Fruit fly (Drosophila melanogaster) whole organism, pupa: ENCODE measurements around the gene Snr1.

Source experiments
- CG10348 ChIP-seq: fragments of 200-800 bp; sonication (Bioruptor generic); IDR thresholded peaks from 2 replicates; pipeline ENCODE4 v1.3.6; 2022; ENCODE audit warnings: missing biosample characterization, missing genetic modification characterization
- CG13204 ChIP-seq: fragments of 200-800 bp; sonication (Bioruptor generic); optimal IDR thresholded peaks from 2 replicates; lab custom pipeline; 2018; ENCODE audit warnings: missing biosample characterization, mild to moderate bottlenecking, missing genetic modification characterization, moderate library complexity
- CG14655 ChIP-seq: fragments of 200-800 bp; sonication (Bioruptor generic); optimal IDR thresholded peaks from 3 replicates; lab custom pipeline; 2017; ENCODE audit warnings: mild to moderate bottlenecking, missing biosample characterization, missing genetic modification reagents, missing genetic modification characterization
- CG15710 ChIP-seq: fragments of 200-800 bp; sonication (Bioruptor generic); optimal IDR thresholded peaks from 2 replicates; lab custom pipeline; 2018; ENCODE audit warnings: missing biosample characterization, mild to moderate bottlenecking, missing genetic modification characterization, moderate library complexity
- CG4496 ChIP-seq: fragments of 200-800 bp; sonication (Bioruptor generic); IDR thresholded peaks from 3 replicates; pipeline ENCODE4 v1.3.6; 2022; ENCODE audit warnings: missing biosample characterization, missing genetic modification characterization
- CG8159 ChIP-seq: fragments of 200-800 bp; sonication (Bioruptor generic); optimal IDR thresholded peaks from 3 replicates; lab custom pipeline; 2018; ENCODE audit warnings: missing biosample characterization, mild to moderate bottlenecking, missing genetic modification characterization, moderate library complexity
- EcR ChIP-seq: fragments of 200-800 bp; sonication (Bioruptor generic); optimal IDR thresholded peaks from 3 replicates; lab custom pipeline; 2019; ENCODE audit warnings: missing biosample characterization, missing genetic modification characterization, mild to moderate bottlenecking, moderate library complexity, missing genetic modification reagents
- Snoo ChIP-seq: fragments of 200-800 bp; sonication (Bioruptor generic); optimal IDR thresholded peaks from 3 replicates; lab custom pipeline; 2017; ENCODE audit warnings: missing biosample characterization, mild to moderate bottlenecking, missing genetic modification characterization, inconsistent platforms
- gl ChIP-seq: fragments of 200-800 bp; sonication (Bioruptor generic); optimal IDR thresholded peaks from 2 replicates; lab custom pipeline; 2018; ENCODE audit warnings: missing biosample characterization, mild to moderate bottlenecking, missing genetic modification characterization
- rn ChIP-seq: fragments of 200-800 bp; sonication (Bioruptor generic); IDR thresholded peaks from 2 replicates; pipeline ENCODE4 v1.3.6; 2022; ENCODE audit warnings: missing biosample characterization, missing genetic modification characterization

dm6 chr3R:5470586-5471283 is at the start of gene Snr1, which contains the start of gene mRpL44:
- TF ChIP-seq CG4496 (GFP tag; lab: Robert Waterston, UW): 0 out of 3 replicates have a peak, but pooled peaks have one; percentile 21
- no peak for TF ChIP-seq CG10348 (GFP tag; lab: Robert Waterston, UW)
- peak; percentile 50 for TF ChIP-seq CG15710 (tag; lab: Kevin White, UChicago)
- TF ChIP-seq CG8159: no peak
- peak; percentile 55 for TF ChIP-seq Snoo (tag; lab: Kevin White, UChicago)
- TF ChIP-seq EcR (GFP tag; lab: Kevin White, UChicago): no peak
- no peak for TF ChIP-seq rn (GFP tag; lab: Robert Waterston, UW)
- TF ChIP-seq CG13204: no peak
- TF ChIP-seq CG14655 (GFP tag; lab: Kevin White, UChicago): no peak
- TF ChIP-seq gl (tag; lab: Kevin White, UChicago): no peak
